Worm (Caenorhabditis elegans): Measurements from ENCODE around the gene nhr-47.

The nhr-47 gene

DNA sequence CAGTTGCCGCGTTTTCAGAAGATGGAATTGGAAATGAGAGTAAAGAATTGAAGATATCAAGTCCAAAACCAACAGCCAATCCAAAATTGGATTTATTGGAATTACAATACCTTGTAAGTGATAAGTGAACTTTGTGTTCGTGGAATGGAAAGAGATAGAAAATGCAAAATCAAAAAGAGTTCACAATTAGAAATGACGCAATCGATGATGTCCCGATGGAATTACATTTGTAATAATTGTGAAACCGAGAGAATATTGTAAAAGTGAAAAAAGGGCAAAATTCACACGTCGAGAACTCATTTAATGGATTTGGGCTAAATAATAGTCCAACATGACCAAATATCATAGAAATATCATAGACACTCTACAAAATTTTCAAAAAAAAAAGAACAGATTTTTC lies 20.2 kb downstream of the nhr-47 start:
- TF ChIP-seq sea-1 (GFP tag; conservative IDR thresholded peaks at IDR 0.05) (no peak), tbx-11 (GFP tag; IDR thresholded peaks at IDR 0.05) (no peak), B0310.2 (tag; optimal IDR thresholded peaks at IDR 0.05) (no peak), ceh-13 (GFP tag; optimal IDR thresholded peaks at IDR 0.05) (no peak), pes-1 (GFP tag; IDR thresholded peaks at IDR 0.05) (no peak), ama-1 (optimal IDR thresholded peaks at IDR 0.05) (no peak), scrt-1 (GFP tag; IDR thresholded peaks at IDR 0.05) (no peak), tbx-37 (GFP tag; conservative IDR thresholded peaks at IDR 0.05) (no peak), F13C5.2 (tag; optimal IDR thresholded peaks at IDR 0.05) (no peak), hmbx-1 (tag; optimal IDR thresholded peaks at IDR 0.05) (no peak), aly-1 (tag; optimal IDR thresholded peaks at IDR 0.05) (no peak), hmg-4 (GFP tag; optimal IDR thresholded peaks at IDR 0.05) (no peak), ceh-36 (tag; optimal IDR thresholded peaks at IDR 0.05) (no peak), hnd-1 (tag; optimal IDR thresholded peaks at IDR 0.05) (no peak), flt-1 (GFP tag; IDR thresholded peaks at IDR 0.05) (no peak), ets-7 (tag; optimal IDR thresholded peaks at IDR 0.05) (no peak)

DNA sequence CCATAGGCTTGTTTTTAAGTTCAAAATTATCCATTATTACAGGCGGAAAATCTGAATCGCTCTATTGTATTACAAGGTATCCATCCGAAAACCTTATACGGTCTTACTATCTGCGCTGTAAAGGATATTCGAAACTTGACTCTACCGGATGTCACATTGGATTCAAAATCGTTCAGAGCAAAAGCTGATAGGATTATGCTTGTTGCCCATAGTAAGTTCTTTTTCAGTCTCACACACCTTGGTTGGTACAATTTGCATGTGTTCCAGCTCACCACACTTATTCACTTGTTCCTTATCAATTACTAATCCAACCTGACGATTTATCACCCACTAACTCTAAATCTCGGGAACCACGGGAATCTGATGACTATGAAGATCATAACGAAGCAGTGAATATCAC lies 22.6 kb downstream of the nhr-47 start:
- TF ChIP-seq tra-4 (tag; optimal IDR thresholded peaks at IDR 0.05) (no peak), hnd-1 (tag; optimal IDR thresholded peaks at IDR 0.05) (no peak)

DNA sequence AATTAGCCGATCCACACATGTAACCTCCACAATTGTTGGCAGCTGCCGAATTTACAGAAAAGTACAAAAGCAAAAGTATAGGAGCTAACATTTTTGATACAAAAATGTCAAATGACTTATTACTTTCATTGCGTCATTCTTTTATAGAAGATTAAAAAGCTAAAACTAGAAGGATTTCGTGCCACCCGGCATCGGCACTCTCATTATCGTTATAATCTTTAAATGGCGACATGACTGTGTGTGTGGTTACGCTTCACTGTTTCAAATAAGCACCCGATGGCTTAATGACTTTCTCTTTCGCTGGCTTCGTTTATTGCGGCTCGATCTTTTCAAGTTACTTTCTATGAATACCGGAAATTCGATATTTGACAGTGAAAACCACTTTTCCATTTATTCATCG lies 28.7 kb downstream of the nhr-47 start, which contains the start of gene grl-1:
Gene grl-1 (minus strand): TSS at position 101 of the 400 bp plus-strand sequence.
- TF ChIP-seq flt-1 (GFP tag; IDR thresholded peaks at IDR 0.05) (no peak), tra-4 (tag; optimal IDR thresholded peaks at IDR 0.05) (no peak), sea-1 (GFP tag; conservative IDR thresholded peaks at IDR 0.05) (no peak), hmbx-1 (tag; optimal IDR thresholded peaks at IDR 0.05) (no peak), ama-1 (optimal IDR thresholded peaks at IDR 0.05) (no peak), ceh-13 (GFP tag; optimal IDR thresholded peaks at IDR 0.05) (no peak), pes-1 (GFP tag; IDR thresholded peaks at IDR 0.05) (no peak), tbx-37 (GFP tag; conservative IDR thresholded peaks at IDR 0.05) (no peak), ets-7 (tag; optimal IDR thresholded peaks at IDR 0.05) (no peak), hmg-4 (GFP tag; optimal IDR thresholded peaks at IDR 0.05) (no peak), F13C5.2 (tag; optimal IDR thresholded peaks at IDR 0.05) (no peak), hnd-1 (tag; optimal IDR thresholded peaks at IDR 0.05) (no peak), ceh-36 (tag; optimal IDR thresholded peaks at IDR 0.05) (no peak), B0310.2 (tag; optimal IDR thresholded peaks at IDR 0.05) (no peak), tbx-11 (GFP tag; IDR thresholded peaks at IDR 0.05) (no peak), scrt-1 (GFP tag; IDR thresholded peaks at IDR 0.05) (no peak), aly-1 (tag; optimal IDR thresholded peaks at IDR 0.05) (no peak)

DNA sequence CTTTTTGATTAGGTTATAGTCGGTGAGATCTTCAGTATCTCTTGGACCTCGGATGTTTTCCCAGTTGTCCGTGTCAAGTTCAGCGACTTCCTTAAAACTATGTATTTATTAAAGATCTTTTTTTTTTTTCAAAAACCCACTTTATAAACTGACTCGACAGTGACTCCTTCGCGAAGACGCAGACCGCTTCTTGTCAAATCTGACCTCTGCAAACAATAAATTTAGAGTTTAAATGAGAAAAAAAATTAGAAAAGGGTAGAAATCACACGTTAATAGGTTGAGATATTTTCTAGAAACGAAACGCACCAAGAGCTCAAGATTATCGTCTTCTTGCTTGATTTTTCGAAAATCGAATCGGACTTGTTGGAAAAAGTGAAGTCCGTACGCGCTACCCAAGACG lies 30.7 kb downstream of the nhr-47 start, which contains the start of gene C24G6.8:
Gene C24G6.8 (minus strand): TSS at position 101 of the 400 bp plus-strand sequence.
- TF ChIP-seq F13C5.2 (tag; optimal IDR thresholded peaks at IDR 0.05) (no peak), ceh-36 (tag; optimal IDR thresholded peaks at IDR 0.05) (no peak), pes-1 (GFP tag; IDR thresholded peaks at IDR 0.05) (no peak), aly-1 (tag; optimal IDR thresholded peaks at IDR 0.05) (no peak), tra-4 (tag; optimal IDR thresholded peaks at IDR 0.05) (no peak), hnd-1 (tag; optimal IDR thresholded peaks at IDR 0.05) (no peak), hmg-4 (GFP tag; optimal IDR thresholded peaks at IDR 0.05) (no peak), hmbx-1 (tag; optimal IDR thresholded peaks at IDR 0.05) (no peak), scrt-1 (GFP tag; IDR thresholded peaks at IDR 0.05) (no peak), ceh-13 (GFP tag; optimal IDR thresholded peaks at IDR 0.05) (no peak), ama-1 (optimal IDR thresholded peaks at IDR 0.05) (no peak), sea-1 (GFP tag; conservative IDR thresholded peaks at IDR 0.05) (no peak), B0310.2 (tag; optimal IDR thresholded peaks at IDR 0.05) (no peak), tbx-11 (GFP tag; IDR thresholded peaks at IDR 0.05) (no peak), flt-1 (GFP tag; IDR thresholded peaks at IDR 0.05) (no peak), tbx-37 (GFP tag; conservative IDR thresholded peaks at IDR 0.05) (no peak), ets-7 (tag; optimal IDR thresholded peaks at IDR 0.05) (no peak)

DNA sequence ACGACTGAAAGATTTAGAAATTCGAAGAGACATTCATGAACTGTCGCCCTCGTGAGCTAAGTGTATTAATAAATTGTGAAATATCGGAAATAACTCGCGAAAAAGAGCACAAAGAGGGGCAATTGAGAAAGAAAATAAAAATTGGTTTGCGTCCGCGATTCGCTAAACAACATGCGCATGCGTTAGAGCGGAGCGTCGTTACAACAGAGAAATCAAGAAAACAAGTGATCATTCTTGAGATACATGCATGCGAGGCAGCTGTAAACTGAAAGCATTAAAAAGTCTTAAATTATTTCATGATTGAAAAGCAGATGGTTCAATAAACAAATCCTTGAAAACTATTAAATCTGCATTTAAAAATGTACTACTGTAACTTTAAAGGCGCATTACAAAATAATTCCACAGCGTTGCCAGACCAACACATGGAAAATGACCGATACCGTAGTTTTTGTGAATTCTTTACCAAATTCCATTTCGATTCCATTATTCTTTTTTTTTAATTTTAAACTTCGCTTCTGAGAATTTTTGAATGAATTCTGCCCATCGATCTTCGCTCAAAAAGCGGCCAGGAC lies 31.3 kb downstream of the nhr-47 start, which contains the start of the genes cox-16 and syp-2:
Gene cox-16 (minus strand): TSS at position 4 of the 572 bp plus-strand sequence.
Gene syp-2 (plus strand): TSS at position 248 of the 572 bp plus-strand sequence.
- TF ChIP-seq aly-1 (tag; optimal IDR thresholded peaks at IDR 0.05) (no peak), sea-1 (GFP tag; conservative IDR thresholded peaks at IDR 0.05) (no peak), pes-1 (GFP tag; IDR thresholded peaks at IDR 0.05) (no peak), F13C5.2 (tag; optimal IDR thresholded peaks at IDR 0.05) (no peak), tbx-11 (GFP tag; IDR thresholded peaks at IDR 0.05) (no peak), flt-1 (GFP tag; IDR thresholded peaks at IDR 0.05) (no peak), ama-1 (optimal IDR thresholded peaks at IDR 0.05) (no peak), hnd-1 (tag; optimal IDR thresholded peaks at IDR 0.05) (no peak), tra-4 (tag; optimal IDR thresholded peaks at IDR 0.05) (no peak), scrt-1 (GFP tag; IDR thresholded peaks at IDR 0.05) (no peak)

DNA sequence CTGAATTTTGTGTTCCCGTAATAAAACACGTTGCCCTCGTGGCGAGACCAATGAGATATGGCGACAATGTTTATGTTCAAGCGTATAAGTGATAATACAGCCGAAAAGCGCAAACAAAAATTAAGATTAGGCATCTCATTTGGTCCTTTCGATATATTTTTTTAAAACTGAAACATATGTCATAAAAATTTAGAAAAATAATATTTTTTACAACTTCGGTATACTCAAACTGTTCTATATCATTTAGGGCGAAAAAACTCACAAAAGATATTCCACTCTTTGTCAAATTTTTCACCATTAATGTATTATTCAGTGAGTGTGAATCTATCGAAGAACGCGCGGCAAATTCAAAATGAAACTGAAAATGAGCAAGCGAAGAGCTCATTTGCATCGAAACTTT lies 33.4 kb downstream of the nhr-47 start, which contains the start of gene cft-1:
Gene cft-1 (plus strand): TSS at position 301 of the 400 bp plus-strand sequence.
- TF ChIP-seq tra-4 (tag; optimal IDR thresholded peaks at IDR 0.05) = no peak
- no peak for TF ChIP-seq ets-7 (tag; optimal IDR thresholded peaks at IDR 0.05)
- no peak for TF ChIP-seq F13C5.2 (tag; optimal IDR thresholded peaks at IDR 0.05)

DNA sequence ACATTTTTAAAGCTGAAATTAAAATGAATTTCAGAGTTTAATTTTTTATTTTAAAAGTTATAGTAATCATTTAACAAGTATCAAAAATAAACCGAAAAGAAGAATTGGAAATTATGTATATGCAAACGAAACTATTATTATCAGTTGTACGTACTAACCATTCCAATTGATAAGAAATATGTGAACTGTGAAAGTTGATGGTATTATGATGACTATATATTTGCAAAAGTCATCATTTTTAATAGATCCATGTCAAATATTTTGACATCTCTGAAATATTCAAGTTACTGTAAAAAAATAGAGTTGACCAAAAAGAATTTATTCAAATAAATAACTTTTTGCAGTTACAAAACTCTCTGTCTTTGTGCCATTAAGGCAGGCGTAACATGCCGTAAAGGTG lies 43.0 kb downstream of the nhr-47 start, which contains the start of gene ugt-48:
Gene ugt-48 (minus strand): TSS at position 12 of the 400 bp plus-strand sequence.
- no peak for TF ChIP-seq B0310.2 (tag; optimal IDR thresholded peaks at IDR 0.05)
- TF ChIP-seq tra-4 (tag; optimal IDR thresholded peaks at IDR 0.05) = no peak
- TF ChIP-seq flt-1 (GFP tag; IDR thresholded peaks at IDR 0.05) = no peak
- TF ChIP-seq ets-7 (tag; optimal IDR thresholded peaks at IDR 0.05) = no peak
- no peak for TF ChIP-seq ama-1 (optimal IDR thresholded peaks at IDR 0.05)
- TF ChIP-seq hnd-1 (tag; optimal IDR thresholded peaks at IDR 0.05) = no peak
- TF ChIP-seq F13C5.2 (tag; optimal IDR thresholded peaks at IDR 0.05) = no peak
- no peak for TF ChIP-seq aly-1 (tag; optimal IDR thresholded peaks at IDR 0.05)
- no peak for TF ChIP-seq scrt-1 (GFP tag; IDR thresholded peaks at IDR 0.05)
- no peak for TF ChIP-seq tbx-11 (GFP tag; IDR thresholded peaks at IDR 0.05)
- no peak for TF ChIP-seq hmbx-1 (tag; optimal IDR thresholded peaks at IDR 0.05)
- TF ChIP-seq sea-1 (GFP tag; conservative IDR thresholded peaks at IDR 0.05) = no peak
- no peak for TF ChIP-seq pes-1 (GFP tag; IDR thresholded peaks at IDR 0.05)
- TF ChIP-seq ceh-36 (tag; optimal IDR thresholded peaks at IDR 0.05) = no peak
- TF ChIP-seq hmg-4 (GFP tag; optimal IDR thresholded peaks at IDR 0.05) = no peak
- TF ChIP-seq tbx-37 (GFP tag; conservative IDR thresholded peaks at IDR 0.05) = no peak
- TF ChIP-seq ceh-13 (GFP tag; optimal IDR thresholded peaks at IDR 0.05) = no peak
